Fruit fly (Drosophila melanogaster) whole organism, pupa: ENCODE data around the gene Nep6.

Source experiments
- CG10348 ChIP-seq: fragments of 200-800 bp; sonication (Bioruptor generic); IDR thresholded peaks from 2 replicates; pipeline ENCODE4 v1.3.6; 2022; ENCODE audit warnings: missing biosample characterization, missing genetic modification characterization
- CG12605 ChIP-seq: fragments of 200-800 bp; sonication (Bioruptor generic); IDR thresholded peaks from 2 replicates; pipeline ENCODE4 v1.3.6; 2022; ENCODE audit warnings: missing biosample characterization, missing genetic modification characterization
- CG13204 ChIP-seq: fragments of 200-800 bp; sonication (Bioruptor generic); optimal IDR thresholded peaks from 2 replicates; lab custom pipeline; 2018; ENCODE audit warnings: missing biosample characterization, mild to moderate bottlenecking, missing genetic modification characterization, moderate library complexity
- CG14655 ChIP-seq: fragments of 200-800 bp; sonication (Bioruptor generic); optimal IDR thresholded peaks from 3 replicates; lab custom pipeline; 2017; ENCODE audit warnings: mild to moderate bottlenecking, missing biosample characterization, missing genetic modification reagents, missing genetic modification characterization
- CG15710 ChIP-seq: fragments of 200-800 bp; sonication (Bioruptor generic); optimal IDR thresholded peaks from 2 replicates; lab custom pipeline; 2018; ENCODE audit warnings: missing biosample characterization, mild to moderate bottlenecking, missing genetic modification characterization, moderate library complexity
- CG17806 ChIP-seq: fragments of 200-800 bp; sonication (Bioruptor generic); optimal IDR thresholded peaks from 2 replicates; lab custom pipeline; 2018; ENCODE audit warnings: missing biosample characterization, mild to moderate bottlenecking, missing genetic modification characterization, moderate library complexity
- CG32121 ChIP-seq: fragments of 200-800 bp; sonication (Bioruptor generic); IDR thresholded peaks from 2 replicates; pipeline ENCODE4 v1.3.6; 2022; ENCODE audit warnings: missing biosample characterization, missing genetic modification characterization
- CG34367 ChIP-seq: fragments of 200-800 bp; sonication (Bioruptor generic); optimal IDR thresholded peaks from 2 replicates; lab custom pipeline; 2018; ENCODE audit warnings: missing biosample characterization, mild to moderate bottlenecking, missing genetic modification characterization
- CG4496 ChIP-seq: fragments of 200-800 bp; sonication (Bioruptor generic); IDR thresholded peaks from 3 replicates; pipeline ENCODE4 v1.3.6; 2022; ENCODE audit warnings: missing biosample characterization, missing genetic modification characterization
- CG8159 ChIP-seq: fragments of 200-800 bp; sonication (Bioruptor generic); optimal IDR thresholded peaks from 3 replicates; lab custom pipeline; 2018; ENCODE audit warnings: missing biosample characterization, mild to moderate bottlenecking, missing genetic modification characterization, moderate library complexity
- CG8301 ChIP-seq: fragments of 200-800 bp; sonication (Bioruptor generic); optimal IDR thresholded peaks from 2 replicates; lab custom pipeline; 2018; ENCODE audit warnings: missing biosample characterization, mild to moderate bottlenecking, missing genetic modification characterization
- CG9948 ChIP-seq: fragments of 200-800 bp; sonication (Bioruptor generic); optimal IDR thresholded peaks from 2 replicates; lab custom pipeline; 2018; ENCODE audit warnings: missing biosample characterization, mild to moderate bottlenecking, missing genetic modification characterization, moderate library complexity
- D1 ChIP-seq: fragments of 200-800 bp; sonication (Bioruptor generic); optimal IDR thresholded peaks from 2 replicates; lab custom pipeline; 2018; ENCODE audit warnings: missing biosample characterization, mild to moderate bottlenecking, missing genetic modification characterization, moderate library complexity
- EcR ChIP-seq: fragments of 200-800 bp; sonication (Bioruptor generic); optimal IDR thresholded peaks from 3 replicates; lab custom pipeline; 2019; ENCODE audit warnings: missing biosample characterization, missing genetic modification characterization, mild to moderate bottlenecking, moderate library complexity, missing genetic modification reagents
- Ets98B ChIP-seq: fragments of 200-800 bp; sonication (Bioruptor generic); IDR thresholded peaks from 2 replicates; pipeline ENCODE4 v1.3.6; 2022; ENCODE audit warnings: missing biosample characterization, missing genetic modification characterization
- Pif1A ChIP-seq: fragments of 200-800 bp; sonication (Bioruptor generic); optimal IDR thresholded peaks from 3 replicates; lab custom pipeline; 2016; ENCODE audit warnings: missing biosample characterization, missing genetic modification characterization
- Pif1B ChIP-seq: fragments of 200-800 bp; sonication (Bioruptor generic); optimal IDR thresholded peaks from 3 replicates; lab custom pipeline; 2016; ENCODE audit warnings: missing biosample characterization, missing genetic modification characterization
- Snoo ChIP-seq: fragments of 200-800 bp; sonication (Bioruptor generic); optimal IDR thresholded peaks from 3 replicates; lab custom pipeline; 2017; ENCODE audit warnings: missing biosample characterization, mild to moderate bottlenecking, missing genetic modification characterization, inconsistent platforms
- fd96Ca ChIP-seq: fragments of 200-800 bp; sonication (Bioruptor generic); IDR thresholded peaks from 3 replicates; pipeline ENCODE4 v1.3.6; 2022; ENCODE audit warnings: missing biosample characterization, missing genetic modification characterization
- gl ChIP-seq: fragments of 200-800 bp; sonication (Bioruptor generic); optimal IDR thresholded peaks from 2 replicates; lab custom pipeline; 2018; ENCODE audit warnings: missing biosample characterization, mild to moderate bottlenecking, missing genetic modification characterization
- rn ChIP-seq: fragments of 200-800 bp; sonication (Bioruptor generic); IDR thresholded peaks from 2 replicates; pipeline ENCODE4 v1.3.6; 2022; ENCODE audit warnings: missing biosample characterization, missing genetic modification characterization

Nep6 gene

dm6 chrX:12759162-12759561, 42.3 kb upstream of the Nep6 start:
- no peak for TF ChIP-seq CG13204 (GFP tag; lab: Kevin White, UChicago)
- TF ChIP-seq Ets98B (GFP tag; lab: Robert Waterston, UW): no peak
- peak; percentile 56 for TF ChIP-seq EcR (GFP tag; lab: Kevin White, UChicago)
- TF ChIP-seq CG15710 (tag; lab: Kevin White, UChicago): no peak
- TF ChIP-seq, all 21 proteins: peak for 1

dm6 chrX:12760466-12761133, 40.9 kb upstream of the Nep6 start, which contains the start of gene Paics:
Gene Paics (minus strand): TSS chrX:12760617.
- TF ChIP-seq CG32121 (GFP tag; lab: Robert Waterston, UW) (no peak), CG4496 (GFP tag; lab: Robert Waterston, UW) (peak; percentile 64), Ets98B (GFP tag; lab: Robert Waterston, UW) (peak; percentile 54), gl (tag; lab: Kevin White, UChicago) (peak; percentile 14), rn (GFP tag; lab: Robert Waterston, UW) (peak; percentile 49; the same call in 1 of the 2 replicates), CG8301 (tag; lab: Kevin White, UChicago) (peak; percentile 40), D1 (tag; lab: Kevin White, UChicago) (no peak), CG8159 (tag; lab: Kevin White, UChicago) (peak; percentile 61), Snoo (peak; percentile 59), CG13204 (GFP tag; lab: Kevin White, UChicago) (no peak), CG10348 (GFP tag; lab: Robert Waterston, UW) (no peak), CG9948 (tag; lab: Kevin White, UChicago) (peak; percentile 50), Pif1B (GFP tag; lab: Kevin White, UChicago) (peak; percentile 67), CG14655 (GFP tag; lab: Kevin White, UChicago) (peak; percentile 74), Pif1A (peak; percentile 72), EcR (GFP tag; lab: Kevin White, UChicago) (peak; percentile 16), CG17806 (peak; percentile 42), CG34367 (tag; lab: Kevin White, UChicago) (peak; percentile 57), CG12605 (no peak), fd96Ca (GFP tag; lab: Robert Waterston, UW) (peak; percentile 75; the same call in 2 of the 3 replicates), CG15710 (tag; lab: Kevin White, UChicago) (peak; percentile 55)
- TF ChIP-seq, all 21 proteins: peak for 16

dm6 chrX:12763467-12763866, 38.0 kb upstream of the Nep6 start, which contains the start of gene pira:
Gene pira (minus strand): TSS chrX:12763611.
- TF ChIP-seq Pif1B (GFP tag; lab: Kevin White, UChicago) (no peak), CG32121 (GFP tag; lab: Robert Waterston, UW) (no peak), CG8159 (tag; lab: Kevin White, UChicago) (no peak), D1 (tag; lab: Kevin White, UChicago) (no peak), gl (tag; lab: Kevin White, UChicago) (no peak), Ets98B (GFP tag; lab: Robert Waterston, UW) (no peak), CG8301 (tag; lab: Kevin White, UChicago) (no peak), Snoo (no peak)

dm6 chrX:12764640-12765039, 36.8 kb upstream of the Nep6 start:
- TF ChIP-seq CG8301 (tag; lab: Kevin White, UChicago) (no peak), fd96Ca (GFP tag; lab: Robert Waterston, UW) (no peak), CG12605 (no peak), CG10348 (GFP tag; lab: Robert Waterston, UW) (no peak), CG13204 (GFP tag; lab: Kevin White, UChicago) (no peak), CG15710 (tag; lab: Kevin White, UChicago) (no peak), rn (GFP tag; lab: Robert Waterston, UW) (no peak), Ets98B (GFP tag; lab: Robert Waterston, UW) (no peak), D1 (tag; lab: Kevin White, UChicago) (no peak), CG14655 (GFP tag; lab: Kevin White, UChicago) (no peak), EcR (GFP tag; lab: Kevin White, UChicago) (no peak), CG17806 (no peak), CG32121 (GFP tag; lab: Robert Waterston, UW) (no peak), Pif1B (GFP tag; lab: Kevin White, UChicago) (no peak), Snoo (no peak)
- TF ChIP-seq, all 21 proteins: peak for 0

- TF ChIP-seq rn (GFP tag; lab: Robert Waterston, UW): no peak
- TF ChIP-seq Snoo: no peak
- TF ChIP-seq CG15710 (tag; lab: Kevin White, UChicago): no peak
- TF ChIP-seq D1 (tag; lab: Kevin White, UChicago): no peak
- TF ChIP-seq CG32121 (GFP tag; lab: Robert Waterston, UW): no peak
- TF ChIP-seq CG12605: no peak
- no peak for TF ChIP-seq CG8159 (tag; lab: Kevin White, UChicago)
- TF ChIP-seq CG34367 (tag; lab: Kevin White, UChicago): no peak
- no peak for TF ChIP-seq CG17806
- TF ChIP-seq Pif1B (GFP tag; lab: Kevin White, UChicago): no peak
- no peak for TF ChIP-seq CG4496 (GFP tag; lab: Robert Waterston, UW)
- TF ChIP-seq Ets98B (GFP tag; lab: Robert Waterston, UW): no peak
- no peak for TF ChIP-seq fd96Ca (GFP tag; lab: Robert Waterston, UW)
- TF ChIP-seq CG14655 (GFP tag; lab: Kevin White, UChicago): no peak
- no peak for TF ChIP-seq CG8301 (tag; lab: Kevin White, UChicago)
- no peak for TF ChIP-seq CG10348 (GFP tag; lab: Robert Waterston, UW)
- no peak for TF ChIP-seq gl (tag; lab: Kevin White, UChicago)
- TF ChIP-seq EcR (GFP tag; lab: Kevin White, UChicago): no peak
Observed at dm6 chrX:12765076-12765475, 36.4 kb upstream of the Nep6 start, which contains the start of gene Agpat1. Gene Agpat1 (plus strand): TSS chrX:12765266.
